Worm (Caenorhabditis elegans) whole organism, early embryonic: ENCODE data around the gene F38A5.2.

Experiments
- B0310.2 ChIP-seq: sonication (generic microtip); optimal IDR thresholded peaks from 2 replicates; lab custom pipeline; 2016; ENCODE audit warnings: mild to moderate bottlenecking, missing genetic modification characterization, missing compliant biosample characterization
- F13C5.2 ChIP-seq: sonication (generic microtip); optimal IDR thresholded peaks from 2 replicates; lab custom pipeline; 2017; ENCODE audit warnings: mild to moderate bottlenecking, missing genetic modification characterization, inconsistent platforms, missing compliant biosample characterization
- ama-1 ChIP-seq: fragments of 150-350 bp; optimal IDR thresholded peaks from 2 replicates; lab custom pipeline; 2014
- ceh-13 ChIP-seq: fragments of 200-800 bp; sonication (Bioruptor generic); optimal IDR thresholded peaks from 2 replicates; lab custom pipeline; 2018; ENCODE audit warnings: mild to moderate bottlenecking, missing genetic modification characterization, missing compliant biosample characterization
- ceh-36 ChIP-seq: sonication (generic microtip); optimal IDR thresholded peaks from 2 replicates; lab custom pipeline; 2016; ENCODE audit warnings: missing genetic modification characterization, inconsistent platforms, missing compliant biosample characterization
- flt-1 ChIP-seq: fragments of 200-800 bp; sonication (Bioruptor generic); IDR thresholded peaks from 2 replicates; pipeline ENCODE4 v1.3.6; 2022; ENCODE audit warnings: missing genetic modification characterization, missing compliant biosample characterization
- hmbx-1 ChIP-seq: sonication (generic microtip); optimal IDR thresholded peaks from 2 replicates; lab custom pipeline; 2016; ENCODE audit warnings: mild to moderate bottlenecking, missing genetic modification characterization, missing compliant biosample characterization
- hnd-1 ChIP-seq: sonication (generic microtip); optimal IDR thresholded peaks from 2 replicates; lab custom pipeline; 2016; ENCODE audit warnings: missing genetic modification characterization, missing compliant biosample characterization
- pes-1 ChIP-seq: fragments of 200-800 bp; sonication (Bioruptor generic); IDR thresholded peaks from 2 replicates; pipeline ENCODE4 v1.3.6; 2022; ENCODE audit warnings: missing genetic modification reagents, missing genetic modification characterization, missing compliant biosample characterization
- scrt-1 ChIP-seq: fragments of 200-800 bp; sonication (Bioruptor generic); IDR thresholded peaks from 2 replicates; pipeline ENCODE4 v1.3.6; 2022; ENCODE audit warnings: missing genetic modification characterization, missing compliant biosample characterization
- tbx-11 ChIP-seq: fragments of 200-800 bp; sonication (Bioruptor generic); IDR thresholded peaks from 2 replicates; pipeline ENCODE4 v1.3.6; 2022; ENCODE audit warnings: missing genetic modification characterization, missing compliant biosample characterization
- tbx-37 ChIP-seq: fragments of 200-800 bp; sonication (Bioruptor generic); conservative IDR thresholded peaks from 2 replicates; pipeline ENCODE4 v1.3.6; 2022; ENCODE audit warnings: missing genetic modification reagents, missing genetic modification characterization, missing compliant biosample characterization
- tra-4 ChIP-seq: sonication (generic microtip); optimal IDR thresholded peaks from 2 replicates; lab custom pipeline; 2017; ENCODE audit warnings: missing genetic modification characterization, missing compliant biosample characterization

ce11 chrIV:6548609-6549008 is 36.6 kb downstream of the F38A5.2 start, which contains the start of gene fan-1:
- TF ChIP-seq pes-1 (GFP tag; lab: Robert Waterston, UW) = no peak
- TF ChIP-seq tbx-37 (GFP tag; lab: Robert Waterston, UW) = no peak
- TF ChIP-seq tra-4 = no peak
- no peak for TF ChIP-seq hmbx-1 (tag; lab: Kevin White, UChicago)
- no peak for TF ChIP-seq tbx-11
- TF ChIP-seq flt-1 (GFP tag; lab: Robert Waterston, UW) = no peak
- no peak for TF ChIP-seq hnd-1 (tag; lab: Kevin White, UChicago)
- no peak for TF ChIP-seq ama-1 (lab: Kevin White, UChicago)
- no peak for TF ChIP-seq ceh-13
- TF ChIP-seq scrt-1 = no peak
- no peak for TF ChIP-seq ceh-36 (tag; lab: Kevin White, UChicago)
- no peak for TF ChIP-seq B0310.2
- no peak for TF ChIP-seq F13C5.2 (tag; lab: Kevin White, UChicago)
